Worm (Caenorhabditis elegans) whole organism, L1 larva: Measurements from ENCODE around the gene djr-1.1.

ENCODE experiments used
- C16A3.4 ChIP-seq: fragments of 150-350 bp; optimal IDR thresholded peaks from 2 replicates; lab custom pipeline; 2014; ENCODE audit warnings: missing biosample characterization, missing genetic modification characterization
- aha-1 ChIP-seq: fragments of 150-350 bp; optimal IDR thresholded peaks from 2 replicates; lab custom pipeline; 2014; ENCODE audit warnings: missing biosample characterization, missing genetic modification characterization
- alr-1 ChIP-seq: fragments of 200-800 bp; sonication (Bioruptor generic); optimal IDR thresholded peaks from 2 replicates; lab custom pipeline; 2018; ENCODE audit warnings: borderline replicate concordance, mild to moderate bottlenecking, missing genetic modification characterization, missing compliant biosample characterization
- ama-1 ChIP-seq: fragments of 150-350 bp; optimal IDR thresholded peaks from 2 replicates; lab custom pipeline; 2014
- ceh-63 ChIP-seq: fragments of 200-800 bp; sonication (Bioruptor generic); optimal IDR thresholded peaks from 2 replicates; lab custom pipeline; 2018; ENCODE audit warnings: mild to moderate bottlenecking, missing genetic modification characterization, missing compliant biosample characterization
- ceh-82 ChIP-seq, 3 experiments: fragments of 150-350 bp in 1 of 3; sonication (generic microtip) in 2 of 3; optimal IDR thresholded peaks; 2 replicates each; lab custom pipeline; 2014 to 2017; ENCODE audit warnings: missing biosample characterization in 3 of 3, missing genetic modification characterization in 3 of 3
- ceh-88 ChIP-seq: fragments of 200-800 bp; sonication (Bioruptor generic); IDR thresholded peaks from 2 replicates; pipeline ENCODE4 v1.3.6; 2022; ENCODE audit warnings: missing genetic modification characterization, missing compliant biosample characterization
- ceh-90 ChIP-seq: sonication (generic microtip); optimal IDR thresholded peaks from 2 replicates; lab custom pipeline; 2016; ENCODE audit warnings: missing genetic modification characterization, missing compliant biosample characterization
- ces-1 ChIP-seq: fragments of 150-350 bp; optimal IDR thresholded peaks from 2 replicates; lab custom pipeline; 2014; ENCODE audit warnings: missing biosample characterization, missing genetic modification reagents, missing genetic modification characterization
- efl-1 ChIP-seq, 4 experiments: fragments of 150-350 bp; optimal IDR thresholded peaks in 3 of 4; peaks in 1 of 4; 1 replicate in 1 of 4; 2 replicates in 3 of 4; lab custom pipeline; 2014; ENCODE audit warnings: missing biosample characterization in 2 of 4, missing genetic modification characterization in 2 of 4, missing genetic modification reagents in 2 of 4
- efl-3 ChIP-seq: fragments of 200-800 bp; sonication (Bioruptor generic); optimal IDR thresholded peaks from 2 replicates; lab custom pipeline; 2018; ENCODE audit warnings: mild to moderate bottlenecking, missing genetic modification characterization, missing compliant biosample characterization
- egl-13 ChIP-seq: sonication (generic microtip); optimal IDR thresholded peaks from 2 replicates; lab custom pipeline; 2016; ENCODE audit warnings: missing genotype, missing genetic modification reagents, missing genetic modification characterization, missing compliant biosample characterization
- fkh-10 ChIP-seq: sonication (generic microtip); optimal IDR thresholded peaks from 2 replicates; lab custom pipeline; 2017; ENCODE audit warnings: missing biosample characterization, missing genetic modification reagents, missing genetic modification characterization
- fkh-8 ChIP-seq: sonication (generic microtip); optimal IDR thresholded peaks from 2 replicates; lab custom pipeline; 2016; ENCODE audit warnings: mild to moderate bottlenecking, missing genetic modification characterization, missing compliant biosample characterization
- fos-1 ChIP-seq: fragments of 150-350 bp; optimal IDR thresholded peaks from 2 replicates; lab custom pipeline; 2014; ENCODE audit warnings: missing biosample characterization, missing genetic modification characterization
- hlh-4 ChIP-seq: sonication (generic microtip); optimal IDR thresholded peaks from 2 replicates; lab custom pipeline; 2016; ENCODE audit warnings: mild to moderate bottlenecking, missing genetic modification characterization, missing compliant biosample characterization
- hpl-2 ChIP-seq: fragments of 150-350 bp; optimal IDR thresholded peaks from 2 replicates; lab custom pipeline; 2014; ENCODE audit warnings: missing biosample characterization, missing genetic modification reagents, missing genetic modification characterization
- isw-1 ChIP-seq: fragments of 200-800 bp; sonication (Bioruptor generic); IDR thresholded peaks from 2 replicates; pipeline ENCODE4 v1.3.6; 2022; ENCODE audit warnings: missing genetic modification characterization, missing compliant biosample characterization
- jun-1 ChIP-seq: fragments of 150-350 bp; optimal IDR thresholded peaks from 2 replicates; lab custom pipeline; 2014; ENCODE audit warnings: missing biosample characterization, missing genetic modification reagents, missing genetic modification characterization
- lin-13 ChIP-seq: fragments of 150-350 bp; optimal IDR thresholded peaks from 2 replicates; lab custom pipeline; 2014; ENCODE audit warnings: missing biosample characterization, missing genetic modification reagents, missing genetic modification characterization
- lin-14 ChIP-seq: fragments of 200-800 bp; sonication (Bioruptor generic); optimal IDR thresholded peaks from 2 replicates; lab custom pipeline; 2018; ENCODE audit warnings: mild to moderate bottlenecking, missing genetic modification characterization, moderate library complexity, missing compliant biosample characterization
- lin-35 ChIP-seq, 2 experiments: fragments of 150-350 bp; optimal IDR thresholded peaks; 2 replicates each; lab custom pipeline; 2014; ENCODE audit warnings: missing biosample characterization in 2 of 2, missing genetic modification characterization in 2 of 2, missing genetic modification reagents in 2 of 2
- lin-39 ChIP-seq: fragments of 150-350 bp; optimal IDR thresholded peaks from 2 replicates; lab custom pipeline; 2014; ENCODE audit warnings: missing biosample characterization, missing genetic modification reagents, missing genetic modification characterization
- lir-3 ChIP-seq: sonication (generic microtip); optimal IDR thresholded peaks from 2 replicates; lab custom pipeline; 2016; ENCODE audit warnings: mild to moderate bottlenecking, missing genetic modification characterization, moderate library complexity, missing compliant biosample characterization; ENCODE audit not compliant: poor library complexity
- lsy-2 ChIP-seq, 2 experiments: fragments of 150-350 bp; optimal IDR thresholded peaks; 2 replicates each; lab custom pipeline; 2014; ENCODE audit warnings: missing biosample characterization in 2 of 2, missing genetic modification characterization in 2 of 2
- mdl-1 ChIP-seq, 2 experiments: fragments of 150-350 bp; optimal IDR thresholded peaks; 2 replicates each; lab custom pipeline; 2014 to 2017; ENCODE audit warnings: missing biosample characterization in 2 of 2, missing genetic modification characterization in 2 of 2, inconsistent platforms in 1 of 2
- mep-1 ChIP-seq: fragments of 150-350 bp; optimal IDR thresholded peaks from 2 replicates; lab custom pipeline; 2014; ENCODE audit warnings: missing biosample characterization, missing genetic modification characterization
- nhr-11 ChIP-seq: fragments of 150-350 bp; optimal IDR thresholded peaks from 2 replicates; lab custom pipeline; 2014; ENCODE audit warnings: missing biosample characterization, missing genetic modification characterization
- nhr-19 ChIP-seq: fragments of 200-800 bp; sonication (Bioruptor generic); conservative IDR thresholded peaks from 2 replicates; pipeline ENCODE4 v1.3.6; 2022; ENCODE audit warnings: missing genetic modification characterization, missing compliant biosample characterization
- nhr-20 ChIP-seq: sonication (generic microtip); optimal IDR thresholded peaks from 2 replicates; lab custom pipeline; 2016; ENCODE audit warnings: mild to moderate bottlenecking, missing genetic modification characterization, missing compliant biosample characterization
- nhr-76 ChIP-seq: sonication (generic microtip); optimal IDR thresholded peaks from 2 replicates; lab custom pipeline; 2017; ENCODE audit warnings: missing biosample characterization, missing genetic modification characterization
- pag-3 ChIP-seq: sonication (generic microtip); optimal IDR thresholded peaks from 2 replicates; lab custom pipeline; 2017; ENCODE audit warnings: missing genetic modification characterization, mild to moderate bottlenecking, missing compliant biosample characterization, antibody characterized with exemption, borderline replicate concordance; ENCODE audit not compliant: insufficient read depth
- rnt-1 ChIP-seq: sonication (generic microtip); optimal IDR thresholded peaks from 2 replicates; lab custom pipeline; 2016; ENCODE audit warnings: mild to moderate bottlenecking, missing genetic modification characterization, moderate library complexity, missing compliant biosample characterization
- skn-1 ChIP-seq: fragments of 150-350 bp; optimal IDR thresholded peaks from 2 replicates; lab custom pipeline; 2014; ENCODE audit warnings: missing biosample characterization, missing genetic modification characterization
- snpc-4 ChIP-seq: fragments of 150-350 bp; optimal IDR thresholded peaks from 2 replicates; lab custom pipeline; 2014; ENCODE audit warnings: missing biosample characterization, missing genetic modification characterization
- sox-4 ChIP-seq: sonication (generic microtip); optimal IDR thresholded peaks from 2 replicates; lab custom pipeline; 2016; ENCODE audit warnings: missing genetic modification characterization, missing compliant biosample characterization
- swsn-7 ChIP-seq: sonication (generic microtip); optimal IDR thresholded peaks from 2 replicates; lab custom pipeline; 2016; ENCODE audit warnings: missing genetic modification characterization, missing compliant biosample characterization
- tlp-1 ChIP-seq: fragments of 150-350 bp; optimal IDR thresholded peaks from 2 replicates; lab custom pipeline; 2014; ENCODE audit warnings: missing biosample characterization, missing genetic modification characterization
- unc-30 ChIP-seq: sonication (generic microtip); optimal IDR thresholded peaks from 2 replicates; lab custom pipeline; 2017; ENCODE audit warnings: missing biosample characterization, missing genetic modification characterization
- unc-62 ChIP-seq: fragments of 150-350 bp; optimal IDR thresholded peaks from 2 replicates; lab custom pipeline; 2014; ENCODE audit warnings: missing biosample characterization, missing genetic modification reagents, missing genetic modification characterization
- unc-86 ChIP-seq: sonication (generic microtip); optimal IDR thresholded peaks from 2 replicates; lab custom pipeline; 2016; ENCODE audit warnings: missing genetic modification characterization, missing compliant biosample characterization
- unc-98 ChIP-seq: fragments of 200-800 bp; sonication (Bioruptor generic); IDR thresholded peaks from 2 replicates; pipeline ENCODE4 v1.3.6; 2022; ENCODE audit warnings: missing genetic modification characterization, missing compliant biosample characterization
- xbp-1 ChIP-seq: sonication (generic microtip); optimal IDR thresholded peaks from 2 replicates; lab custom pipeline; 2016; ENCODE audit warnings: missing genetic modification characterization, missing compliant biosample characterization
- zag-1 ChIP-seq: fragments of 150-350 bp; optimal IDR thresholded peaks from 2 replicates; lab custom pipeline; 2014; ENCODE audit warnings: missing biosample characterization, missing genetic modification characterization
- zip-4 ChIP-seq: fragments of 200-800 bp; sonication (Bioruptor generic); optimal IDR thresholded peaks from 2 replicates; lab custom pipeline; 2018; ENCODE audit warnings: mild to moderate bottlenecking, missing genetic modification characterization, moderate library complexity, missing compliant biosample characterization
- ztf-11 ChIP-seq, 2 experiments: sonication (generic microtip); optimal IDR thresholded peaks; 2 replicates each; lab custom pipeline; 2016 to 2017; ENCODE audit warnings: missing genetic modification characterization in 2 of 2, missing biosample characterization in 1 of 2, missing compliant biosample characterization in 1 of 2

djr-1.1 gene

DNA sequence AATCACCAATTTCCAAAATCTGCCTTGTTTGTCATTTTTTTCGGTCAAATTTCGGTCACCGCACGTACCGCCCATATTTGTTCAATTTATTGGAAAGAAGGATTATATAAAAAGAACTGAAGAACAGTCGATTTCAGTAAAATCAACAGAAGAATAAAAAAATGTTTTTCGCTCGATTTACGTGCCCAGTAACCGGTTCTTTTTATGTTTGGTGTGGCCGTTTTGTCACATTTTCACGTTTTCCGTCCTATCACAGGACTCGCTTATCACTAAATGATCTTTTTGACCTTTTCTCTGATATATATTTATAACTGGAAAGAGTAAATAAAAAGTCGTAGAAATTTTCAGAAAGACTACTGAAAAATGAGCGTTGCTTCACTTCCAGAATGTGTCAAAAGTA is 29.1 kb downstream of the djr-1.1 start, which contains the start of gene far-7 (continued):
- TF ChIP-seq ztf-11 (tag; optimal IDR thresholded peaks at IDR 0.05; lab: Kevin White, UChicago), result no peak
- TF ChIP-seq snpc-4 (tag; lab: Kevin White, UChicago), result no peak
- peak in 1 of 2 experiments; percentile 35 for TF ChIP-seq mdl-1 (tag; optimal IDR thresholded peaks at IDR 0.05; lab: Kevin White, UChicago)
- TF ChIP-seq nhr-19, result no peak
- peak in 1 of 2 experiments; percentile 41 for TF ChIP-seq lin-35 (GFP tag; optimal IDR thresholded peaks at IDR 0.05; lab: Kevin White, UChicago)
- TF ChIP-seq unc-62 (GFP tag; lab: Kevin White, UChicago), result no peak
- TF ChIP-seq skn-1, result no peak
- TF ChIP-seq lin-13 (GFP tag; lab: Kevin White, UChicago), result no peak
- TF ChIP-seq alr-1 (tag; lab: Kevin White, UChicago), result no peak
- TF ChIP-seq ceh-88, result no peak
- TF ChIP-seq xbp-1 (tag; lab: Kevin White, UChicago), result no peak
- no peak for TF ChIP-seq efl-3
- TF ChIP-seq fkh-10 (GFP tag; lab: Kevin White, UChicago), result no peak
- TF ChIP-seq isw-1 (GFP tag; lab: Robert Waterston, UW), result no peak
- TF ChIP-seq unc-98 (GFP tag; lab: Robert Waterston, UW), result no peak
- no peak for TF ChIP-seq nhr-76 (tag; lab: Kevin White, UChicago)
- TF ChIP-seq fos-1 (tag; lab: Kevin White, UChicago), result no peak
- TF ChIP-seq ceh-63 (GFP tag; lab: Kevin White, UChicago), result no peak
- no peak for TF ChIP-seq ceh-82 (tag; optimal IDR thresholded peaks at IDR 0.05; lab: Kevin White, UChicago)
- TF ChIP-seq efl-1 (optimal IDR thresholded peaks at IDR 0.05; lab: Kevin White, UChicago), result no peak
- TF ChIP-seq efl-1 (GFP tag; optimal IDR thresholded peaks at IDR 0.05 in 1 of 2; lab: Kevin White, UChicago), result peak in 1 of 2 experiments; percentile 12
- no peak for TF ChIP-seq lir-3 (tag; lab: Kevin White, UChicago)
- no peak for TF ChIP-seq zip-4 (GFP tag; lab: Kevin White, UChicago)
- no peak for TF ChIP-seq hlh-4 (tag; lab: Kevin White, UChicago)
- TF ChIP-seq C16A3.4, result no peak
- no peak for TF ChIP-seq lin-39 (tag; lab: Kevin White, UChicago)
- TF ChIP-seq tlp-1, result no peak
- no peak for TF ChIP-seq nhr-11
- TF ChIP-seq, all 84 proteins: peak for 14

DNA sequence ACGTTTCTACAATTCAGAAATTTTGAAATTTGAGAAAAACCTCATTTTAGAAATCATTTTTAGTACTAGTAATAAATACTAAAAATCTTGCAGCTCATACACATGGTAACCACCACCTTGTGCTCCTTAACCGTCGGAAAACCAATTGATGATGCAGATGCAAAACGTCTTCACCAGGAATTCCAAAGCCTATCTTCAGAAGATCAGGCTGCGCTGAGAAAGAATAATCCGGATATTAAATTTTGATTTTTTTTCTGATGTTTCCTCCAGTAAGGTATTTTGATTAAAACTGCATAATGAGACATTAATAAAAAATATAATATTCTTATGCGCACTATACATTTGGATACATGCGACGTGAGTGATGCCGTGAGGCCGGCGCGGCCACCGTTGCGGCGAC is 30.4 kb downstream of the djr-1.1 start:
- TF ChIP-seq nhr-20 (tag; lab: Kevin White, UChicago), result no peak
- TF ChIP-seq sox-4 (tag; lab: Kevin White, UChicago), result no peak
- TF ChIP-seq efl-1 (optimal IDR thresholded peaks at IDR 0.05; lab: Kevin White, UChicago), result no peak
- peak in 1 of 2 experiments; percentile 57 for TF ChIP-seq efl-1 (GFP tag; optimal IDR thresholded peaks at IDR 0.05 in 1 of 2; lab: Kevin White, UChicago)

DNA sequence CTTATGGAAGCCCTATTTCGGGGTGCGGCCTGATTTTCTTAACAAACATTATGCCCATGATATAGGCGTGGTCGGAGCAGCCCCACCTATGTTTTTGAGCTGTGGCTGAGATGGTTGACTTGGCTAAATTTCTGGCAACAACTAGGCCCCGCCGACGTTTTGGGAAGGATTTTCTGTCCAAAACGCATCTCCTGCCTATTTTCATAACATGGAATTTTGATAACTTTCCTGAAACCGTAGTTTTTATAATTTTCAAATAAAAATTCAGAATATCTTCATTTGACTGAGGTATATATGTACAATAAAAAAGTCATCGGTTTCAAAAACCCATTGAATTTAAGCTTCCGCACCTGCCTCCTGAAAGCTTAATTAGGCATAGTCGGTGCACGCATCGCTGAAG is 30.8 kb downstream of the djr-1.1 start:
- no peak for TF ChIP-seq ceh-88
- TF ChIP-seq ama-1 (lab: Kevin White, UChicago), result peak; percentile 85
- TF ChIP-seq ces-1, result no peak
- no peak for TF ChIP-seq efl-1 (optimal IDR thresholded peaks at IDR 0.05; lab: Kevin White, UChicago)
- peak in 1 of 2 experiments; percentile 80 for TF ChIP-seq efl-1 (GFP tag; optimal IDR thresholded peaks at IDR 0.05 in 1 of 2; lab: Kevin White, UChicago)
- TF ChIP-seq pag-3 (tag; lab: Kevin White, UChicago), result no peak
- TF ChIP-seq lin-39 (tag; lab: Kevin White, UChicago), result no peak
- no peak for TF ChIP-seq swsn-7 (tag; lab: Kevin White, UChicago)

DNA sequence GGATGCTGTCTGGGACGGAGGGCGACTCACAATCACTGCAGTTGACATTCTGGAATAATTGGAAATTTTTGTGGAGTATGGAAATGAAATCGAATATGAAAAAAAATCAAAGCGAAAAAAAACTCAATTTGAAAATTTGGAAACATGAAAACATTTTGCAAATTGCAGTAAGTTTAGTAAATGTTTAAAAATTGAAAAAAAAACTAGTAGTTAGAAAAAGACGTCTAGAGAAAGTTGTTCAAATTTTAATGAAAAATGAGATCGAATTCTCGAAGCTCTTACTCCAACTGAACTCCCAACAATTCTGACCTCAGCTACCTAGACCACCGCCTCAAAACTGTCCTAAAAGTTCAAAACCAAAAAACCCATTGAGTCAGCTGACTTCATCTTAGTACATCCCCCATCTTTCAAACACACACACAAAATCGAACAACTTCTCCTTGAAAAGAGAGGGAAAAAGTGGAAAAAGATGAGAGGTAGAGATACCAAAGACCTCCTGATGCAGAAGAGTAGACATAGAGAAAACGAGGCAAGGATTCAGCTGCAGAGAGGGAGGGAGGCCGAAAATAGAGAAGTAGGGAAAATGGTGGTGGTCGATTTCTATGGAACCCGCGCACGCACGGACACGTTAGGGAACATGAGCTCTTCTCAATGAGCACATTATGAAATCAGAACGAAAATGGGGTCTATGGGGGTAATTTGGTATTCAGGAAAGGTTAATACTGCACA is 32.8 kb downstream of the djr-1.1 start, which contains the start of gene K01A2.10:
K01A2.10 (minus strand) TSS at position 51 of the 729 bp plus-strand sequence.
- TF ChIP-seq alr-1 (tag; lab: Kevin White, UChicago) (no peak), fkh-8 (tag; lab: Kevin White, UChicago) (peak; percentile 51), nhr-20 (tag; lab: Kevin White, UChicago) (peak; percentile 63), skn-1 (peak; percentile 56), aha-1 (tag; lab: Kevin White, UChicago) (no peak), lin-14 (GFP tag; lab: Kevin White, UChicago) (peak; percentile 93), zag-1 (tag; lab: Kevin White, UChicago) (no peak), unc-30 (tag; lab: Kevin White, UChicago) (no peak), sox-4 (tag; lab: Kevin White, UChicago) (no peak), rnt-1 (peak; percentile 65), unc-86 (tag; lab: Kevin White, UChicago) (no peak), hpl-2 (GFP tag; lab: Kevin White, UChicago) (no peak), ceh-90 (tag; lab: Kevin White, UChicago) (no peak), lsy-2 (tag; optimal IDR thresholded peaks at IDR 0.05; lab: Kevin White, UChicago) (peak; percentile 5 to 72), jun-1 (no peak), unc-98 (GFP tag; lab: Robert Waterston, UW) (no peak), mep-1 (peak; percentile 80), egl-13 (tag; lab: Kevin White, UChicago) (no peak)
